Worm (Caenorhabditis elegans) whole organism, L4/young adult: ENCODE data around the gene K09C4.5.

ENCODE experiments used
- W03F9.2 ChIP-seq: fragments of 150-350 bp; optimal IDR thresholded peaks from 2 replicates; lab custom pipeline; 2014; ENCODE audit warnings: missing biosample characterization, missing genetic modification characterization
- dao-5 ChIP-seq: sonication (generic microtip); optimal IDR thresholded peaks from 2 replicates; lab custom pipeline; 2016; ENCODE audit warnings: missing genotype, missing genetic modification characterization, moderate library complexity, missing compliant biosample characterization
- him-1 ChIP-seq: sonication (generic microtip); optimal IDR thresholded peaks from 2 replicates; lab custom pipeline; 2016; ENCODE audit warnings: missing genotype, missing genetic modification reagents, missing genetic modification characterization, missing compliant biosample characterization

DNA sequence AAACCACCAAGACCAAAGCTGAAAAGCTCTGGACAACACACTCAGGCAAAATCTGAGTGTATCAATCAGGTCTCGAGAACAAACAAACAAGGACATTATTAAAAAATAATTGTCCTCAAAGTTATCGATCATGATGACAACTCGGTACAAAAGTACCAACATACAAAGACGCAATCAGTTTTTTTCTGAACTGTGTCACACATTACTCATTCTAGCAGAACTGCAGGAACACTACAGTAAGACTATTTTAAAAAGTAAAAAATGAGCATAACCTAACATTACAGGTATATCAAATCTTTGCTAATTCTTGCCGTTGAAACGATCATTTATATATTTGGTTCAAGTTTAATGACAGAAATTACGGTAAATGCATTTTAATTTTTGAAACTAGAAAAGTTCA, 13.8 kb downstream of the K09C4.5 start, which contains the start of gene K09C4.2:
- TF ChIP-seq him-1 (no peak), dao-5 (tag; lab: Kevin White, UChicago) (no peak), W03F9.2 (tag; lab: Kevin White, UChicago) (no peak)
